Worm (Caenorhabditis elegans): ENCODE measurements around the gene ari-2.

- TF ChIP-seq W03F9.2 (tag; optimal IDR thresholded peaks at IDR 0.05) (no peak), dao-5 (tag; optimal IDR thresholded peaks at IDR 0.05) (no peak)
Observed at ce11 chrIV:5593804-5594214, 42.9 kb downstream of the ari-2 start.
